Worm (Caenorhabditis elegans): ENCODE measurements around the gene F19B10.1.

Gene F19B10.1

DNA sequence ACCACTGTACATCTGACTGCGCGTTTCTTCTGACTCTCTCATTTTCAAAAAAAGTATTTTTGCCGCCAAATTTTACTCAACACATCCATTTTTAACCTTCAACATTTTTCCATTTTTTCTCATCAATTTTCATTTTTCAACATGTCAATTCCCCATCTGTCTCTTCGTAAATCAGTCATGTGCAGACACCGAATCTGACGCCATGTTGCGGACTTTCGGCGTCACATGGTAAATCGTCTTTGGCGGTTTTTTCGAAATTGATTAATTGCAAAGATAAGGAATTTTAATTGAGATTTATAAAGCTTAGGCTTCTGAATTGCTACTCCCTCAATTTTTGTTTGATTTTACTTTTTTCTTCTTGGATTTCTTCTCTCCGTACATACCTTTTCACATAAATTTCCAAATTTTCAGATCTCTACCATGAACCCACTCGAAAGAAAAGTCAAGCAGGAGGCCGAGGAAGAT lies at the start of gene F19B10.1:
Gene F19B10.1, plus strand, starts transcription at position 415 of the 465 bp plus-strand sequence.
- TF ChIP-seq unc-62 (GFP tag; optimal IDR thresholded peaks at IDR 0.05) = no peak

DNA sequence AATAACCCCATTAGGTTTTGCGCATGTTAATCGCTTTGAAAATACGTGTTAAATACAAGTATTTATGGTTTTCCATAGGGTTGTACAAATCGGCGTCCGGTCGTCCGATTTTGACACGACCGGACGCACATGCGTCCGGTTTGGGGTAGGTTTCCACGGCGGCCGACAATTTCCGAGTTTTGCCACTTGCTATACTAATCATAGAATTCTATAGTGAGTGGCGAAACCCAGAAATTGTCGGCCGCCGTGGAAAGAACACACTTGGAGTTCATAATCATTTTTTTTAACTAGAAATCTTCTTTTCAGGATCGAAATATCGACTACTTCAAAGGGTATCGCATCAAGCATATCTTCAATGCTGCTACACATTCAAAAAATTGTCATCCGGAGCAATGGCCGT lies 48.2 kb upstream of the F19B10.1 start:
- TF ChIP-seq unc-62 (GFP tag; optimal IDR thresholded peaks at IDR 0.05) = no peak

DNA sequence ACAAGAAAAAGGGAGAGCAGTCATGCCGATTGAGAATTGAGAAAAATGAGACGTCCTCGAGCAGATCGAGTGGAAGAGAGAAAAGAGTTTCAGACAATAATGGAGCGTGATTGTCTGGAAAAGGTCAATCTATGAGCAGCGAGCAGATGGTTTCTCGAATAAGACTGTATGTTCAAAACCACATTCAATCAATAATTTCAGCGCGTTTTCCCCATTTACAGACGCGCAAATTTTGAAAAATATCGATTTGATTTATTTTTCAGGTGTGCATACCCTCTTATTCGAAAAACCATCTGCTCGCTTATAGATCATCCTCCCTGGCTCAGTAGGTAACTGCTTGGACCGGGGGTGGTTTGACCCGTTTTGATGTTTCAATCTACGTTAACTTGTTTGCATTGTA lies 43.7 kb upstream of the F19B10.1 start, which contains the start of gene fbxb-31:
Gene fbxb-31, minus strand, starts transcription at position 101 of the 400 bp plus-strand sequence.
- TF ChIP-seq unc-62 (GFP tag; optimal IDR thresholded peaks at IDR 0.05) = no peak

DNA sequence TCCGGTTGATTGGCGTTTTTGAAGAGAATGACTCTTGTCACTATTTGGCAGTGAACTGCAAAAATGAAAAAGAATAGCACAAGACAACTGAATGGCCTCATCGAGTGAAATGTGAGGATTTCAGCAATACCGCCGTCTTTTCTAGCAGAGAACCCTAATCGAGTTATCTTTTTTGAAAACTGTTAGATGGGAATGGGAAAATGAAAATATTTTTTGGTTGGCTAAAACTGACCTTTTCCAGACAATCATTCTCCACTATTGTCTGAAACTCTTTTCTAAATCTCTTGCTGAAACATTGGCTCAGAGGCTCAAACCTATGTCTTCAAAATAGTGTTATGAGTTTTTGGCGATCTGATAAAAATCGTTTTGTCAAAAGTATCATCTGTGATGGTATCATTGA lies 42.8 kb upstream of the F19B10.1 start, which contains the start of gene M151.10:
Gene M151.10, minus strand, starts transcription at position 101 of the 400 bp plus-strand sequence.
- TF ChIP-seq unc-62 (GFP tag; optimal IDR thresholded peaks at IDR 0.05) = no peak

DNA sequence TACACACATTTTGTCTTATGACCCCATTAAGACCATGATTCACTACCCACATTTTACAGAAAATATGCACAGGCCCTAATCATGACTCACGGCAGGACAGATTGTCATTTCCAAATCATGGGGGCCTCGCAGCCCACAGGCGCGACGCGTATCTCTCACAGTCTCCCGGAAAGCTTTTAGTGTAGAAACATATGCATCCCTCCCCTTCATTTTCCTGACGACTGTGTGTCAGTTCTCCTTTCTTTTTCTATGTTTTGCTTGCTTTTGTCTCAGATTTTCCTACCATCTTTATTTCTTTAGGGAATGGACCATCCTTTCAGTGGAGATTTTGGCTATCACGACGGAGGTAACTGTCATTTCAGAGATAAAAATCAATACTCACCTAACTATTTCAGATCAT lies 41.8 kb upstream of the F19B10.1 start, which contains the start of gene M151.1:
Gene M151.1, plus strand, starts transcription at position 301 of the 400 bp plus-strand sequence.
- TF ChIP-seq unc-62 (GFP tag; optimal IDR thresholded peaks at IDR 0.05) = no peak

DNA sequence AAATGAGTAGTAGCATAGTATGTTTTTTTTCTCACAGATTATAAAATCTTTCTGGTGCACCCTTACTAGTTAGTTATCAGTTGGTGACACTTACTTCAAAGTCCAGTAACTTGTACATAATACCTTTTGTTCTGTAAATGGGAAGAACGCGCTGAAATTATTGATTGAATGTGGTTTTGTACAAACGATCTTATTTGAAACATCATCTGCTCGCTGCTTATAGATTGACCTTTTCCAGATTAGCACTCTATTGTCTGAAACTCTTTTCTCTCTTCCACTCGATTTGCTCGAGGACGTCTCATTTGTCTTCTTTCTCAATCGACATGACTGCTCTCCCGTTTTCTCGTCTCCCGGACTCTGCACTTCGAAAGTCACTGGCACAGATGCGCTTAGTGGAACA lies 35.9 kb upstream of the F19B10.1 start, which contains the start of gene fbxb-33:
Gene fbxb-33, plus strand, starts transcription at position 301 of the 400 bp plus-strand sequence.
- TF ChIP-seq unc-62 (GFP tag; optimal IDR thresholded peaks at IDR 0.05) = no peak

DNA sequence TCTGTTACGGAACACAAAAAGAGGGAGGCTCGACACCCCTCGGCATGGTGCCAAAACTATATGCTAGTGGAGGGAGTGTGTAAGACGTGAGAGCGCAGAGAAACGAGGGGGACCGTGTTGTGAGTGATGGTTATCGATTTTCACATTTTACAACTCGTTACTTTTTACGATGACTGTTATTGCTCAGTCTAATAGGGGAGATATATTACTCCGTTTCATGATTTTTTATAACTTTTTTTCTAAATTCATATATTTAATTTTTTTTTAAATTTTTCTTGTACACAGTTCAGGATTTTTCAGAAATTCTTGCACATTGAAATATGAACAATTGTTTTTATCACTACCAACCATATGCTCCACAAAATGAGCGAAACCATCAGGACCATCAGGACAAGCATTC lies 27.6 kb upstream of the F19B10.1 start, which contains the start of gene F19B10.5:
Gene F19B10.5, plus strand, starts transcription at position 301 of the 400 bp plus-strand sequence.
- TF ChIP-seq unc-62 (GFP tag; optimal IDR thresholded peaks at IDR 0.05) = no peak

DNA sequence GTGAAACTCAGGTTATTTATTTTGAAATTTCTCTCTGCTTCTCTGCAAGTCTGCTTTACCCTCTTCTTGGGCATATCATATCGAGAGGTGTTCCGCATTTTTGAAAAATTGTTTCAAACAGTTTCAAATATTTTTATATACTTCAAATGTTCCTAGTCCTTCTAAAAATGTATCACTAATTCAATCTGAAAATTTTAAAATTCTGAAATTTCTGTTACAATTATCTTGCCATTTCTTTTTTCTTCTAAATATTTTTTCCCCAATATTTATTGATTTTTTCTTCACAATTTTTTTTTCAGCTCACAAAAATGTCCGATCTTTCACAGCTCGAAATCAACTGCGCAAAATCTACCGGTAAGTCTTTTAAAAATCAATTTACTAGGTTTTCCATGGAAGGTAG lies 23.2 kb upstream of the F19B10.1 start, which contains the start of gene F19B10.4:
Gene F19B10.4, plus strand, starts transcription at position 301 of the 400 bp plus-strand sequence.
- no peak for TF ChIP-seq unc-62 (GFP tag; optimal IDR thresholded peaks at IDR 0.05)

DNA sequence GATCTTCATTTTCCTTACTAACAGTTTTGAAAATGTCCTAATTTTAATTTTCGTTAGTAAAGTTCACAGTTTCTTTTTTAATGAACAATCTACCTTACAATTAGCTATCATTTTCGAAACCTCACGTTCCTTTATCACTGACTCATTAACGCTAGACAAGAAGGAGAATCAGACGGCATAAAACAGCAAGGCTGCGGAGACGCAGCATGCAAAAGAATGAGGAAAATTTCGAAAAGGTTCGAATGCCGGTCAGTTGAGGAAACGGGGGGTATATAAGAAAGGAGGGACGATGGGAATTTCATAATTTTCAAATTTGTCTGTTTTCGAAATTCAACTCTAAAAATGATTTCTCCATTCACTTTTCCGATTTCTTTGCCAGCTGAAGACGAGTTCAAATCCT lies 21.1 kb upstream of the F19B10.1 start, which contains the start of gene F19B10.13:
Gene F19B10.13, plus strand, starts transcription at position 343 of the 400 bp plus-strand sequence.
- no peak for TF ChIP-seq unc-62 (GFP tag; optimal IDR thresholded peaks at IDR 0.05)

DNA sequence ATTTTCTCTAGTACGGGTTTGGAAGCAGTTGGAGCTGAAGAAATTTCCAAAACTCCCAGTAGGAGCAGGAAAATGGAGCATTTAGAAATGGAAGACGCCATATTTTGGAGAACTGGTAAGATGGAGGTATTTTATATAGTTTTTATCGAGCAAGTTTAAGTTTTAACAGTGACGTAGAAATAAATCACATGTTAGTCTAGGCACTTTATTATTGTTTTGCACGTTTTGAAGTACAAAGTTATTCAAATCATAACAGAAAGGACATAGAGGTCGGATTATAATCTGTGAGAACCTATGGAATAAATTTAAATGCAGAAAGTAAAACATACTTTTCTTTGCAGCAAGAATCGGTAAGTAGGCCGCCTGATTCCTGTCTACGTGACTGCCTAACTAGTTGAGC lies 19.2 kb upstream of the F19B10.1 start, which contains the start of gene F19B10.6:
Gene F19B10.6, minus strand, starts transcription at position 101 of the 400 bp plus-strand sequence.
- TF ChIP-seq unc-62 (GFP tag; optimal IDR thresholded peaks at IDR 0.05) = no peak

DNA sequence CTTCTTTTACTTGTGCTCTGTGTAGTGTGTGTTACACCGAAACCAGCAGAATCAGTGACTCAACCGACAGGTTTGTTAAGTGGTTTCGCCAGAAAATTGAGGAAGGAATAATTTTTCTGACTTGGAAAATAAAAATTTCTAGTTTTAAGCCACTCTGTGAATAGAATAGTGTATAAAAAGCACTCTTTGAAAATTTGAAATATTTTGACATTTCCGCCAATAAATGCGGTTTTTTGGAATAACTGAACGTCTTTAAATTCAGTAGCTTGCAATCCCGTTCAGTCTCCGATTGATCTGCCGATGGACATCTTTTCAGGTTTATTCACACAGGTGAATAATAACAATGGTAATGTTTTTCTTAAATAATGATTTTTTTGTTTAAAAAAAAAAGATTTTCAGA lies 18.5 kb upstream of the F19B10.1 start, which contains the start of gene F19B10.3:
Gene F19B10.3, plus strand, starts transcription at position 301 of the 400 bp plus-strand sequence.
- TF ChIP-seq unc-62 (GFP tag; optimal IDR thresholded peaks at IDR 0.05) = no peak

DNA sequence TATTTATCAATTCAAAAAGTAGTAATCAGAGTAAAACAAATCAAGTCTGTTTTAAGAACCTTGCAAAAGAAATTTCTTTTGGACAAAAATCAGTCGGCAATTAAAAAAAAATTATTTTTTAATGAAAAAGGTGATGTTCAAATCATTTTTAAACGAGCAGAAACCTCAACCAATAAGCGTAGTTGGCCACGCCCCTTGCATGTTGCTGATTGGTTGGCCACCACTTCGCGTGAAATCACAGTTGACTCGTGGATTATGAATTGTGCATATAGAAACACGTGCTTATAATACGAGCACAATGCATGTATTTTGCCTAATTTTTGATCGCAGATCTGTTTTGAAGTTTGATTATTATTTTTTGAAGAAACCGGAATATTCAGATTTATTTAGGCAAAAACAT lies 17.8 kb upstream of the F19B10.1 start:
- no peak for TF ChIP-seq unc-62 (GFP tag; optimal IDR thresholded peaks at IDR 0.05)

DNA sequence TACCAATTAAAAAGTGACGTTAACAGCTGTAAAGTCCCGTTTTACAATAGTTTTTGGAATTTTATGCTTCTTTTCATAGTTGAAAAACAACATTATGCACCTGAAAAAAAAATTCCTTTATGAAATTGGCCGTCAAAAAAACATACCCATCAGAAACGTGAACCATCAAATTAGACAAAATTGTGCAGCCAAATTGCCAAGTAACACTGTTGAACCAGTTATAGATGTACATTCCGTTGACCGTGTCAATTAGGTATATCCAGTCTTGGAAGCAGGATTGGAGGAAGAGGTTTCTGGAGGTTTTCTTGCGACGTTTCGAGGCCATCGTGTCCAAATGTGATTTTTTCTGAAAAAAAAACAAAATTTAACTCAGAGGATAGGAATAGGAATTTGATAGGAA lies 13.7 kb upstream of the F19B10.1 start, which contains the start of gene srx-97:
Gene srx-97, minus strand, starts transcription at position 101 of the 400 bp plus-strand sequence.
- no peak for TF ChIP-seq unc-62 (GFP tag; optimal IDR thresholded peaks at IDR 0.05)

DNA sequence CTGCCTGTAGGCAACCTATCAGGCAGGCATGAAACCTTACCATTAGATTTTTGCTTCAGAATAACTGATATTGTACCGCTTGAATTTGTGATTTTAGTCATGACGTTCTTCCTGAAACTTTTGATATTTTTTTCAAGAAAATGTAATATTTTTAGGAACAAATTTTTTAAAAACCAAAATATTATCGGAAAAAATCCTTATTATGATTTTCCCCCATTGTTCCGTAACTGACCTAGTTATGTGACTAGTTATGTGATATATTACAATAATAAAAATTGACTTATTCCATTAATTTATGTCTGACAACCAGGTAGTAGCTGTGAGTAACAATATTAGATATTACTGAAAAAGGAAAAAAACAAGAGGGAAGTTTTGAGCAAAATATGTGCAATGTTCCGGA lies 12.0 kb upstream of the F19B10.1 start, which contains the start of gene srx-98:
Gene srx-98, minus strand, starts transcription at position 101 of the 400 bp plus-strand sequence.
- no peak for TF ChIP-seq unc-62 (GFP tag; optimal IDR thresholded peaks at IDR 0.05)

DNA sequence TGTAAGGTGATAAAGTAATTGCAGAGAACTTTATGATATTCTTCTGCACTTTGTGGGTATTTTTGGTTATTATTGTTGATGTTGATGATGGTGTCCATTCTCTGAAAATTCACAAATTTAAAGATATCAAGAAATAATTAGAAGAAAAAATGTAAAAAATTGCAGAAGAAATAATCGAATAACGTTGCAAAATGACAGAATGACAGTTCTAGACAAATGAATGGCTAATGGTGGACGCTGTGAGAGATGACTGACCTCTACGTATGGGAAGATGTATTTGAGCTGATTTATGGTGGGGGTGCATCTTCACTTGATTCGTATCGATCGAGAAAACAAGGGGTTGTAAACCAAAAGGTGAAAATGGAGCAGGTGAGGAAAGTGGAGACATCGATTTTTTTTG lies 9.5 kb upstream of the F19B10.1 start, which contains the start of gene sea-1:
Gene sea-1, minus strand, starts transcription at position 101 of the 400 bp plus-strand sequence.
- no peak for TF ChIP-seq unc-62 (GFP tag; optimal IDR thresholded peaks at IDR 0.05)

DNA sequence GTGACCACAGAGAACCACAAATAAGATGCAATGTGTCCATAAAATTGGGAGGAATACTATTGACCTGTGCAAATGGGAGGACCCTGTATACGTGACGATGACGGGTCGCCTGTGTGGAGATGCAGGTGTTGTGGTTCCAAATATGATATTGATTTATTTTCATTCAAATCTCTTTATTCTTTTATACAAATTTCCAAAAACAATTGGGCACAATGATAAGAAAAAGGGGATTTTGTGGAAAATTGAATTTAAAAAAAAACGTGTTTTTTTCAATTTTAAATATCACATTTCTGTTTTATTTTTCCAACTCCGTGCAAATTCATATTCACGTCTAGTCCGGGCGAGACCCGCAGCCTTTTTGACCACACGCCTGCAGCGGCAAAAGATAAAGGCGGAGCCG lies 7.8 kb upstream of the F19B10.1 start, which contains the start of gene F19B10.2:
Gene F19B10.2, plus strand, starts transcription at position 301 of the 400 bp plus-strand sequence.
- no peak for TF ChIP-seq unc-62 (GFP tag; optimal IDR thresholded peaks at IDR 0.05)

DNA sequence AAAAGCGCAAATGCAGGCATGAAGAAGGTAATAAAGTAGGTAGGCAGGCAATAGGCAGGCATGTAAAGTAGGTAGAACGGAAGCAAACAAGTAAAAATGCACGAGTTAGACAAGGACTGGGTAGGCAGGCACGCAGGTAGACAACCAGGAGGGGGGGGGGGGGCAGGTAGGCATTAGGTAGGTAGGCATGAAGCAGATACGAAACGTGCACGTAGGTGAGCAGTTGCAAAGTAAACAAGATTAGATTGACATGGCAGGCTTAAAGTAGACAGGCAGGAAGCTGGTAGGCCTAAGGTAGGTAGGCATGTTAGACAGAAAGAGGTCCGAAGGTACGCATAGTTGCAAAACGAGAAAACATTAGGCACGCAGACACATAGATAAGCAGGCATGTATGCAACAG lies 4.0 kb upstream of the F19B10.1 start:
- no peak for TF ChIP-seq unc-62 (GFP tag; optimal IDR thresholded peaks at IDR 0.05)

All from whole organism, dauer.